Worm (Caenorhabditis elegans): ENCODE data around the gene F47F2.3.

DNA sequence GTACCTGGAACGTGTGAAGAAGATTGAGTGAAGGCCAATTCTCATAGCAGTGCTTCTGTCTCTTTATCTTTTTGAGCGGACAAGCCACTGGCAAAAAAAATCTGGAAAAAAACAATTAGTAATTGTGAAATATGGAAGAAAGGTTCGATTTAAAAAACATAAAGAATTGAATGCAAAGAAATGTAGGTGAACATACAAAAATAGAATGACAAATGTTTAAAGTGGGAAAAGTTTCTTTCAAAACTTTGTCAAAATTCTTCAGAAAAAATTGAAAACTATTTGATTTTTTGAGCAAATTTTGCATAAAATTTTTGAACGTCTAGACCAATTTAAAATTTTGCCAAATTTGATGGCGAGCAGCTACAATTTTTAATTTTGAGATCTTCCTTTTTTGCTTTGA, 47.7 kb upstream of the F47F2.3 start, which contains the start of gene ptp-4A2:
- TF ChIP-seq snpc-4 (tag; optimal IDR thresholded peaks at IDR 0.05): no peak
- no peak for TF ChIP-seq nhr-76 (tag; optimal IDR thresholded peaks at IDR 0.05)
- no peak for TF ChIP-seq sea-2 (GFP tag; optimal IDR thresholded peaks at IDR 0.05)
- no peak for TF ChIP-seq nhr-237 (tag; optimal IDR thresholded peaks at IDR 0.05)
- TF ChIP-seq ceh-16 (tag; optimal IDR thresholded peaks at IDR 0.05): no peak
- no peak for TF ChIP-seq nhr-28 (tag; optimal IDR thresholded peaks at IDR 0.05)
- no peak for TF ChIP-seq ztf-11 (tag; optimal IDR thresholded peaks at IDR 0.05)
- no peak for TF ChIP-seq ceh-28 (tag; optimal IDR thresholded peaks at IDR 0.05)
- no peak for TF ChIP-seq fkh-10 (GFP tag; optimal IDR thresholded peaks at IDR 0.05)
- TF ChIP-seq R02D3.7 (tag; optimal IDR thresholded peaks at IDR 0.05): no peak
- no peak for TF ChIP-seq ceh-9 (tag; optimal IDR thresholded peaks at IDR 0.05)
- TF ChIP-seq pha-4 (tag; optimal IDR thresholded peaks at IDR 0.05): no peak
- TF ChIP-seq nhr-11 (tag; optimal IDR thresholded peaks at IDR 0.05): no peak
- no peak for TF ChIP-seq unc-62 (GFP tag; optimal IDR thresholded peaks at IDR 0.05)

Measured in whole organism, L3 larva.